Worm (Caenorhabditis elegans) whole organism, L1 larva: Measurements from ENCODE around the gene mes-1.

Experiments used
- C04F5.9 ChIP-seq: sonication (generic microtip); optimal IDR thresholded peaks from 2 replicates; lab custom pipeline; 2016; ENCODE audit warnings: missing genetic modification characterization, missing compliant biosample characterization
- Y116A8C.19 ChIP-seq: sonication (generic microtip); optimal IDR thresholded peaks from 2 replicates; lab custom pipeline; 2016; ENCODE audit warnings: missing compliant biosample characterization, missing genetic modification characterization, borderline replicate concordance
- blmp-1 ChIP-seq: fragments of 150-350 bp; optimal IDR thresholded peaks from 2 replicates; lab custom pipeline; 2014; ENCODE audit warnings: missing biosample characterization, missing genetic modification characterization
- ces-1 ChIP-seq: fragments of 150-350 bp; optimal IDR thresholded peaks from 2 replicates; lab custom pipeline; 2014; ENCODE audit warnings: missing biosample characterization, missing genetic modification reagents, missing genetic modification characterization
- dsc-1 ChIP-seq: sonication (generic microtip); optimal IDR thresholded peaks from 2 replicates; lab custom pipeline; 2016; ENCODE audit warnings: mild to moderate bottlenecking, missing genetic modification characterization, missing compliant biosample characterization
- efl-3 ChIP-seq: fragments of 200-800 bp; sonication (Bioruptor generic); optimal IDR thresholded peaks from 2 replicates; lab custom pipeline; 2018; ENCODE audit warnings: mild to moderate bottlenecking, missing genetic modification characterization, missing compliant biosample characterization
- elt-2 ChIP-seq: sonication (generic microtip); optimal IDR thresholded peaks from 2 replicates; lab custom pipeline; 2016; ENCODE audit warnings: missing genetic modification characterization, mild to moderate bottlenecking, inconsistent platforms, missing compliant biosample characterization, missing genetic modification reagents
- elt-3 ChIP-seq, 6 experiments: fragments of 150-350 bp in 1 of 6; sonication (generic microtip); optimal IDR thresholded peaks; 2 replicates each; lab custom pipeline; 2017 to 2018; ENCODE audit warnings: missing biosample characterization in 6 of 6, missing genetic modification characterization in 6 of 6, inconsistent platforms in 1 of 6
- irx-1 ChIP-seq: sonication (generic microtip); optimal IDR thresholded peaks from 2 replicates; lab custom pipeline; 2016; ENCODE audit warnings: missing genetic modification characterization, missing compliant biosample characterization
- lin-35 ChIP-seq, 2 experiments: fragments of 150-350 bp; optimal IDR thresholded peaks; 2 replicates each; lab custom pipeline; 2014; ENCODE audit warnings: missing biosample characterization in 2 of 2, missing genetic modification characterization in 2 of 2, missing genetic modification reagents in 2 of 2
- lin-39 ChIP-seq: fragments of 150-350 bp; optimal IDR thresholded peaks from 2 replicates; lab custom pipeline; 2014; ENCODE audit warnings: missing biosample characterization, missing genetic modification reagents, missing genetic modification characterization
- mef-2 ChIP-seq: fragments of 150-350 bp; optimal IDR thresholded peaks from 2 replicates; lab custom pipeline; 2014; ENCODE audit warnings: missing biosample characterization, missing genetic modification characterization
- mep-1 ChIP-seq: fragments of 150-350 bp; optimal IDR thresholded peaks from 2 replicates; lab custom pipeline; 2014; ENCODE audit warnings: missing biosample characterization, missing genetic modification characterization
- nhr-11 ChIP-seq: fragments of 150-350 bp; optimal IDR thresholded peaks from 2 replicates; lab custom pipeline; 2014; ENCODE audit warnings: missing biosample characterization, missing genetic modification characterization
- nhr-19 ChIP-seq: fragments of 200-800 bp; sonication (Bioruptor generic); conservative IDR thresholded peaks from 2 replicates; pipeline ENCODE4 v1.3.6; 2022; ENCODE audit warnings: missing genetic modification characterization, missing compliant biosample characterization
- nhr-20 ChIP-seq: sonication (generic microtip); optimal IDR thresholded peaks from 2 replicates; lab custom pipeline; 2016; ENCODE audit warnings: mild to moderate bottlenecking, missing genetic modification characterization, missing compliant biosample characterization
- nhr-237 ChIP-seq: fragments of 150-350 bp; optimal IDR thresholded peaks from 2 replicates; lab custom pipeline; 2014; ENCODE audit warnings: missing biosample characterization, missing genetic modification characterization
- nhr-28 ChIP-seq: fragments of 150-350 bp; optimal IDR thresholded peaks from 2 replicates; lab custom pipeline; 2014; ENCODE audit warnings: missing biosample characterization, missing genetic modification characterization
- nhr-71 ChIP-seq: sonication (generic microtip); optimal IDR thresholded peaks from 2 replicates; lab custom pipeline; 2016; ENCODE audit warnings: mild to moderate bottlenecking, missing genetic modification characterization, moderate library complexity, missing compliant biosample characterization
- nhr-76 ChIP-seq: sonication (generic microtip); optimal IDR thresholded peaks from 2 replicates; lab custom pipeline; 2017; ENCODE audit warnings: missing biosample characterization, missing genetic modification characterization
- nhr-85 ChIP-seq: sonication (generic microtip); peaks from one replicate; lab custom pipeline; 2016; ENCODE audit warnings: missing genetic modification characterization, inconsistent platforms, missing compliant biosample characterization
- nhr-90 ChIP-seq: sonication (generic microtip); optimal IDR thresholded peaks from 2 replicates; lab custom pipeline; 2016; ENCODE audit warnings: mild to moderate bottlenecking, missing genetic modification characterization, missing compliant biosample characterization; ENCODE audit not compliant: poor library complexity
- pax-3 ChIP-seq: fragments of 200-800 bp; sonication (Bioruptor generic); optimal IDR thresholded peaks from 2 replicates; lab custom pipeline; 2018; ENCODE audit warnings: mild to moderate bottlenecking, missing genetic modification characterization, moderate library complexity, missing compliant biosample characterization
- skn-1 ChIP-seq: fragments of 150-350 bp; optimal IDR thresholded peaks from 2 replicates; lab custom pipeline; 2014; ENCODE audit warnings: missing biosample characterization, missing genetic modification characterization
- sup-37 ChIP-seq: fragments of 200-800 bp; sonication (Bioruptor generic); optimal IDR thresholded peaks from 2 replicates; lab custom pipeline; 2018; ENCODE audit warnings: mild to moderate bottlenecking, missing genetic modification characterization, missing compliant biosample characterization
- vab-15 ChIP-seq: sonication (generic microtip); optimal IDR thresholded peaks from 2 replicates; lab custom pipeline; 2017; ENCODE audit warnings: missing genotype, mild to moderate bottlenecking, missing genetic modification characterization, missing compliant biosample characterization
- zag-1 ChIP-seq: fragments of 150-350 bp; optimal IDR thresholded peaks from 2 replicates; lab custom pipeline; 2014; ENCODE audit warnings: missing biosample characterization, missing genetic modification characterization
- zip-4 ChIP-seq: fragments of 200-800 bp; sonication (Bioruptor generic); optimal IDR thresholded peaks from 2 replicates; lab custom pipeline; 2018; ENCODE audit warnings: mild to moderate bottlenecking, missing genetic modification characterization, moderate library complexity, missing compliant biosample characterization
- ztf-11 ChIP-seq, 2 experiments: sonication (generic microtip); optimal IDR thresholded peaks; 2 replicates each; lab custom pipeline; 2016 to 2017; ENCODE audit warnings: missing genetic modification characterization in 2 of 2, missing biosample characterization in 1 of 2, missing compliant biosample characterization in 1 of 2
- ztf-4 ChIP-seq: fragments of 150-350 bp; optimal IDR thresholded peaks from 2 replicates; lab custom pipeline; 2014; ENCODE audit warnings: missing biosample characterization, missing genetic modification characterization

Gene mes-1

ce11 chrX:11907263-11907662 is 50.0 kb downstream of the mes-1 start, which contains the start of gene Y62H9A.11:
Y62H9A.11 (minus strand) TSS chrX:11907363.
- no peak for TF ChIP-seq skn-1 (tag; lab: Kevin White, UChicago)
- no peak for TF ChIP-seq nhr-19 (GFP tag; lab: Robert Waterston, UW)
- no peak for TF ChIP-seq nhr-20
- TF ChIP-seq elt-3 (tag; optimal IDR thresholded peaks at IDR 0.05; lab: Kevin White, UChicago), result no peak
- no peak for TF ChIP-seq nhr-90
- no peak for TF ChIP-seq nhr-76 (tag; lab: Kevin White, UChicago)
- TF ChIP-seq elt-2 (tag; lab: Kevin White, UChicago), result no peak
- no peak for TF ChIP-seq efl-3 (GFP tag; lab: Kevin White, UChicago)
- TF ChIP-seq mep-1 (tag; lab: Kevin White, UChicago), result no peak
- no peak for TF ChIP-seq sup-37
- TF ChIP-seq nhr-71 (tag; lab: Kevin White, UChicago), result no peak
- no peak for TF ChIP-seq ztf-11 (tag; optimal IDR thresholded peaks at IDR 0.05; lab: Kevin White, UChicago)
- TF ChIP-seq lin-39, result no peak
- no peak for TF ChIP-seq mef-2
- TF ChIP-seq ces-1 (GFP tag; lab: Kevin White, UChicago), result no peak
- TF ChIP-seq nhr-28 (tag; lab: Kevin White, UChicago), result no peak
- TF ChIP-seq Y116A8C.19 (tag; lab: Kevin White, UChicago), result no peak
- TF ChIP-seq nhr-85 (tag; lab: Kevin White, UChicago), result no peak
- no peak for TF ChIP-seq ztf-4 (tag; lab: Kevin White, UChicago)

- TF ChIP-seq lin-35 (GFP tag; optimal IDR thresholded peaks at IDR 0.05; lab: Kevin White, UChicago) (peak in 1 of 2 experiments; percentile 14), nhr-11 (no peak), nhr-20 (no peak), zip-4 (GFP tag; lab: Kevin White, UChicago) (no peak), zag-1 (tag; lab: Kevin White, UChicago) (no peak), elt-2 (tag; lab: Kevin White, UChicago) (peak; percentile 45)
These were observed 50.9 kb downstream of the mes-1 start for ce11 chrX:11908226-11908625.

- TF ChIP-seq irx-1 (tag; lab: Kevin White, UChicago) (no peak), nhr-71 (tag; lab: Kevin White, UChicago) (peak; percentile 14), pax-3 (tag; lab: Kevin White, UChicago) (no peak), elt-2 (tag; lab: Kevin White, UChicago) (peak; percentile 90), C04F5.9 (tag; lab: Kevin White, UChicago) (no peak), nhr-237 (no peak), dsc-1 (tag; lab: Kevin White, UChicago) (peak; percentile 44)
These were observed 51.9 kb downstream of the mes-1 start for ce11 chrX:11909168-11909567.

- TF ChIP-seq lin-35 (GFP tag; optimal IDR thresholded peaks at IDR 0.05; lab: Kevin White, UChicago), result peak in 1 of 2 experiments; percentile 9
- peak; percentile 13 for TF ChIP-seq elt-2 (tag; lab: Kevin White, UChicago)
- TF ChIP-seq zag-1 (tag; lab: Kevin White, UChicago), result no peak
- TF ChIP-seq vab-15, result no peak
- TF ChIP-seq elt-3 (tag; optimal IDR thresholded peaks at IDR 0.05; lab: Kevin White, UChicago), result peak in 1 of 6 experiments; percentile 5
- TF ChIP-seq blmp-1 (tag; lab: Kevin White, UChicago), result no peak
- TF ChIP-seq nhr-20, result peak; percentile 1
These were observed 52.8 kb downstream of the mes-1 start, which contains the start of gene Y62H9A.15 for ce11 chrX:11910046-11910445. Y62H9A.15 (minus strand) TSS chrX:11910145.
